Fruit fly (Drosophila melanogaster): ENCODE results near the gene CG11586.

The CG11586 gene

dm6 chr3L:4228187-4228836 lies 34.0 kb downstream of the CG11586 start (continued):
- TF ChIP-seq Aef1 (GFP tag; IDR thresholded peaks at IDR 0.05) (peak; percentile 95), sc (optimal IDR thresholded peaks at IDR 0.05) (no peak), sc (GFP tag; optimal IDR thresholded peaks at IDR 0.05) (peak; percentile 95), ci (GFP tag; IDR thresholded peaks at IDR 0.05) (peak; percentile 99), CG5953 (GFP tag; IDR thresholded peaks at IDR 0.05) (peak; percentile 96), CG31224 (GFP tag; IDR thresholded peaks at IDR 0.05) (peak; percentile 82), Ada2b (GFP tag; IDR thresholded peaks at IDR 0.05) (peak; percentile 97), Ravus (GFP tag; IDR thresholded peaks at IDR 0.05) (peak; percentile 87), CG30431 (GFP tag; optimal IDR thresholded peaks at IDR 0.05) (peak; percentile 93), CG7928 (GFP tag; optimal IDR thresholded peaks at IDR 0.05) (peak; percentile 61), Mrtf (GFP tag; IDR thresholded peaks at IDR 0.05) (peak; percentile 96), pzg (GFP tag; optimal IDR thresholded peaks at IDR 0.05) (no peak), CG10209 (GFP tag; optimal IDR thresholded peaks at IDR 0.05) (peak; percentile 95), CG3838 (GFP tag; optimal IDR thresholded peaks at IDR 0.05) (peak; percentile 87), dmrt11E (tag; optimal IDR thresholded peaks at IDR 0.05) (peak; percentile 97), CG14710 (tag; optimal IDR thresholded peaks at IDR 0.05) (peak; percentile 96), CG10654 (GFP tag; optimal IDR thresholded peaks at IDR 0.05) (peak; percentile 94), CG15011 (GFP tag; optimal IDR thresholded peaks at IDR 0.05) (peak; percentile 84), sr (GFP tag; IDR thresholded peaks at IDR 0.05) (peak; percentile 89), peb (GFP tag; IDR thresholded peaks at IDR 0.05) (peak; percentile 96), Atf6 (GFP tag; IDR thresholded peaks at IDR 0.05) (peak; percentile 91), sob (GFP tag; IDR thresholded peaks at IDR 0.05) (peak; percentile 96), pros (GFP tag; optimal IDR thresholded peaks at IDR 0.05) (peak; percentile 67), tna (GFP tag; IDR thresholded peaks at IDR 0.05; ENCODE audit: partially characterized antibody) (no peak), CG12769 (tag; optimal IDR thresholded peaks at IDR 0.05) (peak; percentile 98), gcm2 (GFP tag; optimal IDR thresholded peaks at IDR 0.05) (peak; percentile 88), Fer2 (tag; optimal IDR thresholded peaks at IDR 0.05) (peak; percentile 88), ERR (GFP tag; optimal IDR thresholded peaks at IDR 0.05) (peak; percentile 91), D19A (tag; optimal IDR thresholded peaks at IDR 0.05) (peak; percentile 94), jing (GFP tag; optimal IDR thresholded peaks at IDR 0.05) (peak; percentile 97), CG6813 (GFP tag; optimal IDR thresholded peaks at IDR 0.05) (peak; percentile 95), ase (GFP tag; IDR thresholded peaks at IDR 0.05) (peak; percentile 97), Scr (GFP tag; IDR thresholded peaks at IDR 0.05; ENCODE audit: partially characterized antibody) (no peak), D19B (GFP tag; optimal IDR thresholded peaks at IDR 0.05) (peak; percentile 43), E2f2 (GFP tag; IDR thresholded peaks at IDR 0.05) (peak; percentile 79), CG12744 (GFP tag; optimal IDR thresholded peaks at IDR 0.05) (peak; percentile 74), Nf-YC (tag; optimal IDR thresholded peaks at IDR 0.05) (peak; percentile 85), Camta (GFP tag; optimal IDR thresholded peaks at IDR 0.05) (peak; percentile 93), CG9797 (GFP tag; optimal IDR thresholded peaks at IDR 0.05) (peak; percentile 44), CG8765 (GFP tag; IDR thresholded peaks at IDR 0.05) (peak; percentile 76; the same call in 1 of the 2 replicates), wdn (GFP tag; IDR thresholded peaks at IDR 0.05) (peak; percentile 65; the same call in 1 of the 2 replicates), CG10462 (GFP tag; optimal IDR thresholded peaks at IDR 0.05) (peak; percentile 92), trem (tag; optimal IDR thresholded peaks at IDR 0.05) (peak; percentile 94), Xrp1 (GFP tag; IDR thresholded peaks at IDR 0.05) (peak; percentile 98), CG1792 (GFP tag; optimal IDR thresholded peaks at IDR 0.05) (peak; percentile 92), zf30C (GFP tag; optimal IDR thresholded peaks at IDR 0.05) (peak; percentile 91), CG17328 (GFP tag; IDR thresholded peaks at IDR 0.05) (peak; percentile 99), CG9437 (GFP tag; optimal IDR thresholded peaks at IDR 0.05) (peak; percentile 88), CG18011 (GFP tag; optimal IDR thresholded peaks at IDR 0.05) (peak; percentile 74), CG11247 (GFP tag; IDR thresholded peaks at IDR 0.05) (peak; percentile 93)

Data from whole organism, embryonic.